Fruit fly (Drosophila melanogaster): ENCODE data around the gene CG11089.

DNA sequence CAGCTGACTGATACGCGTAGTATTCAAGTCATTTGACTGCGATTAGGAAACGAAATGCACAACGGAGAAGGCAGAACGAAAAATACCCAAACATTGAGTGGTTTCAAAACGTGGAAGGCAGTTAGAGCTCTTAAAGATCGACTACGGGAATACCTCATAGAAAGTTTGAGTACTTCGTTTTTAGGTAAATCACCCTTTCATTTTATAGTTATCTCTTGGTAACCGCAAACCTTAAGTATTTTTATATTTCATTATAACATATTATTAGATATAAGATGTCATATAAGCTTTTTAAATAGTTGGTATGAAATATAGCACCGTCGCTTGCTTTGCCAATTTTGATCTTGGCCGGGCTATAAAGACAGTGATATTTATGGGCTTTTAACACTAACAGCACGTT is 31.7 kb upstream of the CG11089 start:
- TF ChIP-seq lola (GFP tag; optimal IDR thresholded peaks at IDR 0.05), result no peak
- no peak for TF ChIP-seq h (GFP tag; optimal IDR thresholded peaks at IDR 0.05)
- no peak for TF ChIP-seq Rel (GFP tag; optimal IDR thresholded peaks at IDR 0.05)
- TF ChIP-seq Rel (tag; optimal IDR thresholded peaks at IDR 0.05), result no peak
- no peak for TF ChIP-seq fru (GFP tag; optimal IDR thresholded peaks at IDR 0.05)
